Fruit fly (Drosophila melanogaster): ENCODE measurements around the gene S1P.

S1P gene

dm6 chr3L:21568848-21569372 is 48.3 kb downstream of the S1P start, which contains the start of the genes CRIF and SMC5 (continued):
- TF ChIP-seq Abd-B (GFP tag; optimal IDR thresholded peaks at IDR 0.05) (peak; percentile 73), ro (GFP tag; IDR thresholded peaks at IDR 0.05) (no peak), gsb (GFP tag; IDR thresholded peaks at IDR 0.05) (no peak), Poxn (GFP tag; IDR thresholded peaks at IDR 0.05) (no peak), Fer1 (GFP tag; optimal IDR thresholded peaks at IDR 0.05) (peak; percentile 44), CG17612 (GFP tag; IDR thresholded peaks at IDR 0.05) (no peak), CG1647 (GFP tag; optimal IDR thresholded peaks at IDR 0.05) (peak; percentile 56), tna (GFP tag; IDR thresholded peaks at IDR 0.05; ENCODE audit: partially characterized antibody) (no peak), CG10209 (GFP tag; optimal IDR thresholded peaks at IDR 0.05) (peak; percentile 52), CG7271 (tag; optimal IDR thresholded peaks at IDR 0.05) (no peak), pb (GFP tag; optimal IDR thresholded peaks at IDR 0.05) (no peak), CG5180 (GFP tag; optimal IDR thresholded peaks at IDR 0.05) (no peak), CG8281 (tag; optimal IDR thresholded peaks at IDR 0.05) (no peak), Dad (GFP tag; optimal IDR thresholded peaks at IDR 0.05) (peak; percentile 44), Lhr (GFP tag; optimal IDR thresholded peaks at IDR 0.05) (peak; percentile 24), CG2202 (tag; optimal IDR thresholded peaks at IDR 0.05) (no peak), kni (GFP tag; optimal IDR thresholded peaks at IDR 0.05) (no peak), Hsf (GFP tag; optimal IDR thresholded peaks at IDR 0.05) (peak; percentile 80), bab2 (GFP tag; optimal IDR thresholded peaks at IDR 0.05) (peak; percentile 71), CG2116 (GFP tag; optimal IDR thresholded peaks at IDR 0.05) (peak; percentile 70), abd-A (tag; optimal IDR thresholded peaks at IDR 0.05) (no peak), CG10147 (GFP tag; optimal IDR thresholded peaks at IDR 0.05) (peak; percentile 67), wor (GFP tag; IDR thresholded peaks at IDR 0.05) (no peak), crol (GFP tag; IDR thresholded peaks at IDR 0.05) (no peak), HLH4C (GFP tag; IDR thresholded peaks at IDR 0.05; ENCODE audit: partially characterized antibody) (no peak), knrl (GFP tag; IDR thresholded peaks at IDR 0.05; ENCODE audit: partially characterized antibody) (peak; percentile 42; the same call in 1 of the 3 replicates), Chrac-16 (GFP tag; optimal IDR thresholded peaks at IDR 0.05) (peak; percentile 68), CG4360 (GFP tag; IDR thresholded peaks at IDR 0.05) (no peak), CG3726 (GFP tag; IDR thresholded peaks at IDR 0.05) (no peak), Atf-2 (GFP tag; optimal IDR thresholded peaks at IDR 0.05) (peak; percentile 65), CG9215 (GFP tag; IDR thresholded peaks at IDR 0.05) (no peak; the same call in 1 of the 2 replicates), oc (tag; optimal IDR thresholded peaks at IDR 0.05) (no peak), stc (GFP tag; IDR thresholded peaks at IDR 0.05) (peak; percentile 26; the same call in 1 of the 2 replicates), tup (GFP tag; optimal IDR thresholded peaks at IDR 0.05) (no peak), CG12236 (GFP tag; optimal IDR thresholded peaks at IDR 0.05) (peak; percentile 29), CG17802 (tag; optimal IDR thresholded peaks at IDR 0.05) (peak; percentile 94), CG1792 (GFP tag; optimal IDR thresholded peaks at IDR 0.05) (no peak), CG34376 (GFP tag; optimal IDR thresholded peaks at IDR 0.05) (peak; percentile 38), CG10565 (GFP tag; optimal IDR thresholded peaks at IDR 0.05) (no peak), sna (GFP tag; IDR thresholded peaks at IDR 0.05; ENCODE audit: partially characterized antibody) (no peak), CG16863 (GFP tag; optimal IDR thresholded peaks at IDR 0.05) (peak; percentile 32), peb (GFP tag; IDR thresholded peaks at IDR 0.05) (no peak), CG11456 (GFP tag; IDR thresholded peaks at IDR 0.05) (no peak), bsh (GFP tag; optimal IDR thresholded peaks at IDR 0.05) (peak in 1 of 2 experiments; percentile 54), tap (tag; optimal IDR thresholded peaks at IDR 0.05) (no peak), ab (GFP tag; optimal IDR thresholded peaks at IDR 0.05) (no peak), CG3995 (GFP tag; optimal IDR thresholded peaks at IDR 0.05) (peak; percentile 34), gt (GFP tag; IDR thresholded peaks at IDR 0.05) (no peak), CG14667 (GFP tag; IDR thresholded peaks at IDR 0.05) (no peak), CG10979 (tag; optimal IDR thresholded peaks at IDR 0.05) (peak; percentile 62)
